Worm (Caenorhabditis elegans) whole organism, L4 larva: ENCODE results near the gene ncap-1.

Source experiments
- Y105C5A.15 ChIP-seq: fragments of 200-800 bp; sonication (Bioruptor generic); IDR thresholded peaks from 2 replicates; pipeline ENCODE4 v1.3.6; 2022; ENCODE audit warnings: missing genetic modification characterization, missing compliant biosample characterization
- madf-9 ChIP-seq: fragments of 200-800 bp; sonication (Bioruptor generic); conservative IDR thresholded peaks from 2 replicates; pipeline ENCODE4 v1.3.6; 2022; ENCODE audit warnings: missing genetic modification reagents, missing genetic modification characterization, missing compliant biosample characterization
- unc-130 ChIP-seq: sonication (generic microtip); optimal IDR thresholded peaks from 2 replicates; lab custom pipeline; 2016; ENCODE audit warnings: missing genetic modification reagents, missing genetic modification characterization, missing compliant biosample characterization
- ztf-7 ChIP-seq: fragments of 150-350 bp; optimal IDR thresholded peaks from 2 replicates; lab custom pipeline; 2014; ENCODE audit warnings: missing biosample characterization, missing genetic modification characterization

DNA sequence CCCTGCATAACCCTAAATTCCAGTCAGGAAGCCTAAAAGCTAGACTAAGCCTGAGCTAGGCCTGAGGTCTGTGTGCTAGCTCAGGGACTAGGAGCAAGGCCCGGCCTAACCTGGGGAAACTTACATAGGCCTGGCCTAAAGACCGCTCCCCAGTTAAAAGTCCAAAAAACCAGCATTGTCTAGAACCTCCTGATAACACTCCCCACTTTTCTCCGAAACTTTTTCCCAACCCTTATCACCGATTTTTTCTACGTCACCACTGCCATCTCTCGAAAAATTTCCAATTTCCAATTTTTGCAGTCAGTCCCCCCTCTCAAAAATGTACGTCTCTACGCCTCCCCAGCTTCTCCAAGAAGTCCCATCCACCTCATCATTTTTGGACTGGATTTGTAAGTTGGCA is 4.5 kb upstream of the ncap-1 start, which contains the start of gene ZK355.2:
- TF ChIP-seq madf-9 (GFP tag; lab: Robert Waterston, UW) (no peak), ztf-7 (tag; lab: Kevin White, UChicago) (no peak), Y105C5A.15 (GFP tag; lab: Robert Waterston, UW) (no peak), unc-130 (GFP tag; lab: Kevin White, UChicago) (no peak)
